Worm (Caenorhabditis elegans): ENCODE measurements around the gene decr-1.3.

Gene decr-1.3

ce11 chrII:8131413-8131966 lies 41.9 kb downstream of the decr-1.3 start (continued):
- TF ChIP-seq vab-7 (GFP tag; IDR thresholded peaks at IDR 0.05) (no peak), set-16 (GFP tag; IDR thresholded peaks at IDR 0.05) (peak; percentile 69), Y5F2A.4 (GFP tag; optimal IDR thresholded peaks at IDR 0.05) (no peak), F44E2.7 (GFP tag; IDR thresholded peaks at IDR 0.05) (no peak), snpc-1.2 (GFP tag; IDR thresholded peaks at IDR 0.05) (no peak), nhr-111 (GFP tag; optimal IDR thresholded peaks at IDR 0.05) (no peak), mxl-2 (GFP tag; conservative IDR thresholded peaks at IDR 0.05) (0 out of 2 replicates have a peak, but pooled peaks have one; percentile 15), unc-130 (GFP tag; optimal IDR thresholded peaks at IDR 0.05) (no peak), nhr-102 (tag; optimal IDR thresholded peaks at IDR 0.05) (peak; percentile 9), dpl-1 (GFP tag; optimal IDR thresholded peaks at IDR 0.05) (no peak), ztf-7 (tag; optimal IDR thresholded peaks at IDR 0.05) (no peak), ZK546.5 (tag; optimal IDR thresholded peaks at IDR 0.05) (no peak), unc-39 (tag; optimal IDR thresholded peaks at IDR 0.05) (no peak), spr-1 (tag; optimal IDR thresholded peaks at IDR 0.05) (peak; percentile 31), spr-3 (GFP tag; optimal IDR thresholded peaks at IDR 0.05) (no peak), attf-4 (tag; optimal IDR thresholded peaks at IDR 0.05) (no peak), ztf-11 (tag; optimal IDR thresholded peaks at IDR 0.05) (no peak), ceh-20 (GFP tag; IDR thresholded peaks at IDR 0.05) (peak; percentile 39; the same call in 1 of the 2 replicates), pha-4 (GFP tag; IDR thresholded peaks at IDR 0.05) (no peak), pha-4 (tag; optimal IDR thresholded peaks at IDR 0.05) (no peak), sdz-12 (GFP tag; optimal IDR thresholded peaks at IDR 0.05) (no peak), zip-2 (tag; optimal IDR thresholded peaks at IDR 0.05) (no peak), unc-62 (GFP tag; optimal IDR thresholded peaks at IDR 0.05 in 1 of 2) (peak in 1 of 2 experiments; percentile 51), unc-62 (tag; optimal IDR thresholded peaks at IDR 0.05) (no peak), gei-8 (GFP tag; optimal IDR thresholded peaks at IDR 0.05) (no peak), lin-29 (GFP tag; IDR thresholded peaks at IDR 0.05) (no peak), F10B5.3 (tag; optimal IDR thresholded peaks at IDR 0.05) (no peak), snpc-4 (tag; optimal IDR thresholded peaks at IDR 0.05) (no peak), F26F4.8 (GFP tag; conservative IDR thresholded peaks at IDR 0.05) (no peak), arid-1 (GFP tag; conservative IDR thresholded peaks at IDR 0.05) (no peak), nhr-237 (tag; optimal IDR thresholded peaks at IDR 0.05) (no peak), nhr-10 (tag; optimal IDR thresholded peaks at IDR 0.05) (no peak), dmd-9 (GFP tag; IDR thresholded peaks at IDR 0.05) (no peak), cey-2 (tag; optimal IDR thresholded peaks at IDR 0.05; ENCODE audit: borderline replicate concordance, insufficient read depth) (no peak), fos-1 (tag; optimal IDR thresholded peaks at IDR 0.05) (no peak), daf-16 (GFP tag; optimal IDR thresholded peaks at IDR 0.05) (peak in 1 of 2 experiments; percentile 43), daf-16 (tag; optimal IDR thresholded peaks at IDR 0.05) (no peak), Y48G9A.11 (GFP tag; IDR thresholded peaks at IDR 0.05) (no peak), dve-1 (tag; optimal IDR thresholded peaks at IDR 0.05; ENCODE audit: insufficient read depth) (peak; percentile 24), F37D6.2 (tag; optimal IDR thresholded peaks at IDR 0.05) (peak; percentile 59), mxl-3 (GFP tag; optimal IDR thresholded peaks at IDR 0.05) (peak; percentile 35), mes-2 (tag; optimal IDR thresholded peaks at IDR 0.05; ENCODE audit: poor library complexity, severe bottlenecking) (peak; percentile 43), ctbp-1 (GFP tag; IDR thresholded peaks at IDR 0.05) (peak; percentile 82; the same call in 1 of the 2 replicates), tra-1 (GFP tag; IDR thresholded peaks at IDR 0.05) (0 out of 2 replicates have a peak, but pooled peaks have one; percentile 15), R02D3.7 (tag; optimal IDR thresholded peaks at IDR 0.05) (no peak), zfp-2 (tag; optimal IDR thresholded peaks at IDR 0.05) (no peak), jun-1 (tag; optimal IDR thresholded peaks at IDR 0.05) (no peak), pqm-1 (tag; optimal IDR thresholded peaks at IDR 0.05) (no peak), nhr-76 (tag; optimal IDR thresholded peaks at IDR 0.05) (no peak), T20F7.1 (GFP tag; optimal IDR thresholded peaks at IDR 0.05) (no peak), Y75B8A.6 (GFP tag; IDR thresholded peaks at IDR 0.05) (no peak), dmd-8 (GFP tag; IDR thresholded peaks at IDR 0.05) (no peak)

Data from whole organism, L4 larva.